Worm (Caenorhabditis elegans) whole organism, late embryonic: ENCODE results near the gene C16C8.26.

Source experiments
- C08G9.2 ChIP-seq: sonication (generic microtip); optimal IDR thresholded peaks from 2 replicates; lab custom pipeline; 2016; ENCODE audit warnings: mild to moderate bottlenecking, missing genetic modification characterization, moderate library complexity, missing compliant biosample characterization
- C38D4.7 ChIP-seq: fragments of 200-800 bp; sonication (Bioruptor generic); optimal IDR thresholded peaks from 2 replicates; lab custom pipeline; 2018; ENCODE audit warnings: mild to moderate bottlenecking, missing genetic modification characterization, moderate library complexity, missing compliant biosample characterization
- K02D7.2 ChIP-seq: sonication (generic microtip); optimal IDR thresholded peaks from 2 replicates; lab custom pipeline; 2017; ENCODE audit warnings: mild to moderate bottlenecking, missing genetic modification characterization, missing compliant biosample characterization
- K09A11.1 ChIP-seq: sonication (generic microtip); optimal IDR thresholded peaks from 2 replicates; lab custom pipeline; 2017; ENCODE audit warnings: antibody characterized with exemption, mild to moderate bottlenecking, missing genetic modification characterization, missing compliant biosample characterization; ENCODE audit not compliant: insufficient read depth
- T23F11.4 ChIP-seq: fragments of 200-800 bp; sonication (Bioruptor generic); optimal IDR thresholded peaks from 2 replicates; lab custom pipeline; 2018; ENCODE audit warnings: mild to moderate bottlenecking, missing genetic modification characterization, missing compliant biosample characterization
- Y22D7AL.16 ChIP-seq: sonication (generic microtip); optimal IDR thresholded peaks from 2 replicates; lab custom pipeline; 2016; ENCODE audit warnings: missing genetic modification characterization, missing compliant biosample characterization
- ceh-14 ChIP-seq: sonication (generic microtip); optimal IDR thresholded peaks from 2 replicates; lab custom pipeline; 2016; ENCODE audit warnings: missing genotype, missing genetic modification characterization, missing compliant biosample characterization
- ceh-18 ChIP-seq: sonication (generic microtip); optimal IDR thresholded peaks from 2 replicates; lab custom pipeline; 2016; ENCODE audit warnings: missing genetic modification characterization, missing compliant biosample characterization
- ceh-2 ChIP-seq: sonication (generic microtip); optimal IDR thresholded peaks from 2 replicates; lab custom pipeline; 2016; ENCODE audit warnings: missing genotype, missing genetic modification characterization, missing compliant biosample characterization
- ceh-22 ChIP-seq: sonication (generic microtip); optimal IDR thresholded peaks from 2 replicates; lab custom pipeline; 2017; ENCODE audit warnings: missing biosample characterization, missing genetic modification characterization
- ceh-24 ChIP-seq: sonication (generic microtip); optimal IDR thresholded peaks from 2 replicates; lab custom pipeline; 2016; ENCODE audit warnings: mild to moderate bottlenecking, missing genetic modification characterization, missing compliant biosample characterization
- ceh-31 ChIP-seq: sonication (generic microtip); optimal IDR thresholded peaks from 2 replicates; lab custom pipeline; 2016; ENCODE audit warnings: missing genetic modification characterization, missing compliant biosample characterization
- ceh-45 ChIP-seq: fragments of 200-800 bp; sonication (Bioruptor generic); IDR thresholded peaks from 2 replicates; pipeline ENCODE4 v1.3.6; 2022; ENCODE audit warnings: missing genetic modification reagents, missing genetic modification characterization, missing compliant biosample characterization
- ceh-48 ChIP-seq: sonication (generic microtip); optimal IDR thresholded peaks from 2 replicates; lab custom pipeline; 2016; ENCODE audit warnings: missing genetic modification characterization, inconsistent platforms, missing compliant biosample characterization
- ceh-6 ChIP-seq: fragments of 200-800 bp; sonication (Bioruptor generic); optimal IDR thresholded peaks from 2 replicates; lab custom pipeline; 2018; ENCODE audit warnings: mild to moderate bottlenecking, missing genetic modification characterization, missing compliant biosample characterization
- ceh-9 ChIP-seq: sonication (generic microtip); optimal IDR thresholded peaks from 2 replicates; lab custom pipeline; 2016; ENCODE audit warnings: mild to moderate bottlenecking, missing genetic modification characterization, inconsistent platforms, missing compliant biosample characterization
- che-1 ChIP-seq: sonication (generic microtip); optimal IDR thresholded peaks from 2 replicates; lab custom pipeline; 2016; ENCODE audit warnings: mild to moderate bottlenecking, missing genetic modification characterization, missing compliant biosample characterization
- elt-2 ChIP-seq: sonication (generic microtip); optimal IDR thresholded peaks from 2 replicates; lab custom pipeline; 2016; ENCODE audit warnings: missing genetic modification reagents, missing genetic modification characterization, missing compliant biosample characterization
- fax-1 ChIP-seq: sonication (generic microtip); optimal IDR thresholded peaks from 2 replicates; lab custom pipeline; 2016; ENCODE audit warnings: missing genotype, missing genetic modification characterization, missing compliant biosample characterization
- fkh-6 ChIP-seq: sonication (generic microtip); optimal IDR thresholded peaks from 2 replicates; lab custom pipeline; 2016; ENCODE audit warnings: missing genetic modification characterization, missing compliant biosample characterization
- hlh-13 ChIP-seq: fragments of 200-800 bp; sonication (Bioruptor generic); optimal IDR thresholded peaks from 2 replicates; lab custom pipeline; 2018; ENCODE audit warnings: mild to moderate bottlenecking, missing genetic modification characterization, missing compliant biosample characterization
- hlh-15 ChIP-seq: sonication (generic microtip); optimal IDR thresholded peaks from 2 replicates; lab custom pipeline; 2016; ENCODE audit warnings: missing genetic modification characterization, missing compliant biosample characterization
- hlh-30 ChIP-seq: sonication (generic microtip); optimal IDR thresholded peaks from 2 replicates; lab custom pipeline; 2017; ENCODE audit warnings: antibody characterized with exemption, missing genetic modification characterization, missing compliant biosample characterization; ENCODE audit not compliant: insufficient read depth
- hlh-6 ChIP-seq: sonication (generic microtip); optimal IDR thresholded peaks from 2 replicates; lab custom pipeline; 2016; ENCODE audit warnings: missing genotype, missing genetic modification characterization, missing compliant biosample characterization
- lin-11 ChIP-seq: fragments of 200-800 bp; sonication (Bioruptor generic); optimal IDR thresholded peaks from 2 replicates; lab custom pipeline; 2018; ENCODE audit warnings: mild to moderate bottlenecking, missing genetic modification characterization, missing compliant biosample characterization
- madf-2 ChIP-seq: sonication (generic microtip); optimal IDR thresholded peaks from 2 replicates; lab custom pipeline; 2017; ENCODE audit warnings: missing genetic modification characterization, missing compliant biosample characterization
- mec-3 ChIP-seq: sonication (generic microtip); optimal IDR thresholded peaks from 2 replicates; lab custom pipeline; 2016; ENCODE audit warnings: borderline replicate concordance, missing genetic modification characterization, missing compliant biosample characterization
- nfya-1 ChIP-seq: sonication (generic microtip); optimal IDR thresholded peaks from 2 replicates; lab custom pipeline; 2017; ENCODE audit warnings: missing genetic modification characterization, mild to moderate bottlenecking, missing compliant biosample characterization, antibody characterized with exemption, moderate library complexity
- nhr-232 ChIP-seq: sonication (generic microtip); optimal IDR thresholded peaks from 2 replicates; lab custom pipeline; 2016; ENCODE audit warnings: missing genetic modification characterization, missing compliant biosample characterization
- odd-2 ChIP-seq: sonication (generic microtip); optimal IDR thresholded peaks from 2 replicates; lab custom pipeline; 2017; ENCODE audit warnings: antibody characterized with exemption, mild to moderate bottlenecking, missing genetic modification characterization, missing compliant biosample characterization
- pat-9 ChIP-seq: fragments of 200-800 bp; sonication (Bioruptor generic); optimal IDR thresholded peaks from 2 replicates; lab custom pipeline; 2018; ENCODE audit warnings: mild to moderate bottlenecking, missing genetic modification characterization, moderate library complexity, missing compliant biosample characterization
- pha-2 ChIP-seq: sonication (generic microtip); optimal IDR thresholded peaks from 2 replicates; lab custom pipeline; 2017; ENCODE audit warnings: mild to moderate bottlenecking, missing genetic modification characterization, missing compliant biosample characterization
- pha-4 ChIP-seq: fragments of 150-350 bp; optimal IDR thresholded peaks from 2 replicates; lab custom pipeline; 2018; ENCODE audit warnings: missing biosample characterization, missing genetic modification reagents, missing genetic modification characterization
- pqm-1 ChIP-seq: sonication (generic microtip); optimal IDR thresholded peaks from 2 replicates; lab custom pipeline; 2016; ENCODE audit warnings: missing genetic modification characterization, missing compliant biosample characterization
- pros-1 ChIP-seq: fragments of 150-350 bp; optimal IDR thresholded peaks from 2 replicates; lab custom pipeline; 2014; ENCODE audit warnings: missing biosample characterization, missing genetic modification reagents, missing genetic modification characterization
- ref-2 ChIP-seq: sonication (generic microtip); optimal IDR thresholded peaks from 2 replicates; lab custom pipeline; 2016; ENCODE audit warnings: missing genetic modification characterization, missing compliant biosample characterization
- sdc-2 ChIP-seq: sonication (generic microtip); optimal IDR thresholded peaks from 2 replicates; lab custom pipeline; 2016; ENCODE audit warnings: missing genotype, missing genetic modification characterization, missing compliant biosample characterization
- sox-2 ChIP-seq: fragments of 200-800 bp; sonication (Bioruptor generic); IDR thresholded peaks from 2 replicates; pipeline ENCODE4 v1.3.6; 2022; ENCODE audit warnings: missing genetic modification reagents, missing genetic modification characterization, missing compliant biosample characterization
- sox-4 ChIP-seq: sonication (generic microtip); optimal IDR thresholded peaks from 2 replicates; lab custom pipeline; 2017; ENCODE audit warnings: mild to moderate bottlenecking, missing genetic modification characterization, inconsistent platforms, missing compliant biosample characterization
- tbx-2 ChIP-seq: sonication (generic microtip); optimal IDR thresholded peaks from 2 replicates; lab custom pipeline; 2016; ENCODE audit warnings: missing genetic modification characterization, missing compliant biosample characterization
- unc-3 ChIP-seq, 2 experiments: fragments of 200-800 bp in 1 of 2; sonication (Bioruptor generic) in 1 of 2; sonication (generic microtip) in 1 of 2; conservative IDR thresholded peaks in 1 of 2; optimal IDR thresholded peaks in 1 of 2; 2 replicates each; pipeline versions ENCODE4 v1.3.6 to Lab custom; 2016 to 2022; ENCODE audit warnings: missing compliant biosample characterization in 2 of 2, missing genetic modification characterization in 2 of 2, missing genetic modification reagents in 1 of 2
- unc-42 ChIP-seq: sonication (generic microtip); optimal IDR thresholded peaks from 2 replicates; lab custom pipeline; 2016; ENCODE audit warnings: missing genotype, missing genetic modification characterization, missing compliant biosample characterization

C16C8.26 gene

DNA sequence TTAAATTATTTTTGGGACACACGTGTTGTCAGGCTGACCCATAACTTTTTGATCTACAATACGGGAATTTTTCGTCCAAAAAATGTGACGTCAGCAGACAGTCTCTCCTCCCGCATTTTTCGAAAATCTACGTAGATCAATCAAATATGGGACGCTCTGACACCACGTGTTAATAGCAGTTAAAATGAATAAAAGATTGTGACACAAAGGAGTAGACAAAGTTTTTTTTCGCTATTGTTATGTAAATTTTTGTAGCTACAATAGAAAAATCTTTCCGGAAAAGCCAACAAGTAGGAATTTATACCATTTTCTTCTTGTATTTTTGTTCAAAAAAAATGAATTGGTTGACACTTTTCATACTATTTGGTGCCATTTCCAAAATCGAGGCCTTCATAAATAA, 16.7 kb downstream of the C16C8.26 start, which contains the start of gene C16C8.27:
Gene C16C8.27 (plus strand): TSS at position 301 of the 400 bp plus-strand sequence.
- TF ChIP-seq pha-4 (tag; lab: Kevin White, UChicago) (no peak), ceh-2 (tag; lab: Kevin White, UChicago) (no peak), K09A11.1 (tag; lab: Kevin White, UChicago) (no peak), T23F11.4 (no peak), pros-1 (no peak), hlh-13 (GFP tag; lab: Kevin White, UChicago) (no peak), ceh-22 (tag; lab: Kevin White, UChicago) (no peak), mec-3 (tag; lab: Kevin White, UChicago) (no peak), sox-2 (no peak), madf-2 (no peak), odd-2 (tag; lab: Kevin White, UChicago) (no peak), unc-3 (GFP tag; conservative IDR thresholded peaks at IDR 0.05; lab: Robert Waterston, UW) (no peak), unc-3 (tag; optimal IDR thresholded peaks at IDR 0.05; lab: Kevin White, UChicago) (no peak), C08G9.2 (tag; lab: Kevin White, UChicago) (no peak), fkh-6 (tag; lab: Kevin White, UChicago) (no peak)

DNA sequence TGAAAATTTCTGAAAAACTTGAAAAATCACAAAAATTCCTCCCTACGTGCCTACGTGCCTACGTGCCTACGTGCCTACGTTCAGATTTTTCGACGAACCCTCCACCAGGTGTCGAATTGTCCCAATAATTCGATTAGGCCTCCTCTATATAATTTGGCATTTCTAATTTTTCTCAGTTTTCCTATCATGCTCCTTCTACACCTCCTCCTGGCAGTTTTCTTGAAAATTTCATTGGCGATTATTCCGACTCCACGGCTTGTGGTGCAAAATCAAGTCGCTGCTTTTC, 17.5 kb downstream of the C16C8.26 start, which contains the start of gene C16C8.17:
Gene C16C8.17 (plus strand): TSS at position 187 of the 286 bp plus-strand sequence.
- TF ChIP-seq ceh-24 (tag; lab: Kevin White, UChicago) (no peak), ceh-31 (tag; lab: Kevin White, UChicago) (no peak), C08G9.2 (tag; lab: Kevin White, UChicago) (no peak), Y22D7AL.16 (tag; lab: Kevin White, UChicago) (no peak), tbx-2 (tag; lab: Kevin White, UChicago) (no peak), K02D7.2 (tag; lab: Kevin White, UChicago) (no peak), unc-42 (tag; lab: Kevin White, UChicago) (no peak), nfya-1 (no peak), ceh-14 (no peak), sox-4 (tag; lab: Kevin White, UChicago) (no peak), pha-2 (tag; lab: Kevin White, UChicago) (no peak), ref-2 (tag; lab: Kevin White, UChicago) (no peak), pqm-1 (tag; lab: Kevin White, UChicago) (no peak)

DNA sequence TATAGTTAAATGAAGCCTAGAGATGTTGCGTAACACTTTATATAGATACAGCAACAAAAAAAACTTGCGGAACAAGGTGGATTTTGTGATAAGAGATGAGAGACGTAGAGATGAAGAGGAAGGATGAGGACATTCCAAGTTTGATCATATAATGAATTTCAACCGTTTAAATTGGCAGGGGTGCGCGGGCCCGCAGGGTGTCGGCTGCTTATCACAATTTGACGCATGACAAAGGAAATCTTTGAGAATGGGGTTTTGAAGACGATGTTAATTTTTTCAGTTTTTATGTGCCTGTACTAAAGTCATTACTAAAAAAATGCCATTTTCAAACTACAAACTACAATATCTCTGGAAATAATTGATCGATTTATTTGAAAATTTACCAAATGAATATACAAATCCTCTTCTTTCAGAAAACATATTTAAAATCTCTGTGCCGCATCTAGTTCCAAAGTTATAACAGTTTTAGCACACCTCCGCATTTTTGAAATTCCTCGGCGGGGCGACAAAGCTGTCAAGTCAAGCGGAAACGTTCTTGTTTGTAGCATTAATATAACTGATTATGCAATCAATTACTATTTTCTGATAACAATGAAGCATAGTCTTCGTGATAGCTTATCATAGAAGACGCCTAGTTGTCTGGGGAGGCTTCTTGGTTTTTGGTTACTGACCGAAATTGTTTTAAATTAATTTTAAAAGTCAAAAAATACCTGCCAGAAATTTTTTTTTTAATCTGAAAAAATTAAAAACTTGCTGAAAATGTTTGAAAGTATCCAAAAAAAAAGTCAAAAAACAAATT, 18.1 kb downstream of the C16C8.26 start:
- TF ChIP-seq ceh-48 (tag; lab: Kevin White, UChicago) (no peak), elt-2 (tag; lab: Kevin White, UChicago) (peak; percentile 39)

DNA sequence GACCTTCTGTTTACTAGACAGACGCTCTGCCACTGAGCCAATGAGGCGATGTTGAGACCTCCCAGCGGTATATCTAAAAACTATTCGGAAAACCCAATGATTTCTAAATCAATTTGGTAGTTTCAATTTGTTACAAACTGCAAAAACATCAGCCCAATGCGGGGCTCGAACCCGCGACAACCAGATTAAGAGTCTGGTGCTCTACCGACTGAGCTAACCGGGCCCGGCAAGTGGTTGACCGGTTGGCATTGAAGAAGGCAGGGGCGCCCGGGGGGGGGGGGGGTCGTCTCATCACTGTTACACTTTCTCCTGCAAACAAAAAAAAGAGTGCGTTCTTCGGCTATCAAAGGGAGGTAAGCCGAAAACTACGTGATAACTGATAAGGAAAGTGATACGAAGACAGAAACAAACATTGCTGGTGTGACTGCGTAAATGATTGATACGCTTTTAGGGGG, 18.8 kb downstream of the C16C8.26 start:
- peak; percentile 56; the same call in 1 of the 2 replicates for TF ChIP-seq unc-3 (GFP tag; conservative IDR thresholded peaks at IDR 0.05; lab: Robert Waterston, UW)
- TF ChIP-seq unc-3 (tag; optimal IDR thresholded peaks at IDR 0.05; lab: Kevin White, UChicago), result no peak
- peak; percentile 15 for TF ChIP-seq lin-11 (tag; lab: Kevin White, UChicago)
- peak; percentile 48 for TF ChIP-seq hlh-13 (GFP tag; lab: Kevin White, UChicago)
- TF ChIP-seq ceh-9 (tag; lab: Kevin White, UChicago), result peak; percentile 7
- 0 out of 2 replicates have a peak, but pooled peaks have one; percentile 51 for TF ChIP-seq ceh-45 (GFP tag; lab: Robert Waterston, UW)
- TF ChIP-seq C08G9.2 (tag; lab: Kevin White, UChicago), result peak; percentile 12
- peak; percentile 64 for TF ChIP-seq ceh-6 (GFP tag; lab: Kevin White, UChicago)
- peak; percentile 56 for TF ChIP-seq pha-2 (tag; lab: Kevin White, UChicago)
- peak; percentile 63 for TF ChIP-seq hlh-6
- peak; percentile 97 for TF ChIP-seq elt-2 (tag; lab: Kevin White, UChicago)
- no peak for TF ChIP-seq ceh-48 (tag; lab: Kevin White, UChicago)
- TF ChIP-seq nhr-232 (tag; lab: Kevin White, UChicago), result no peak
- TF ChIP-seq Y22D7AL.16 (tag; lab: Kevin White, UChicago), result peak; percentile 42
- TF ChIP-seq hlh-15 (tag; lab: Kevin White, UChicago), result peak; percentile 20
- peak; percentile 24 for TF ChIP-seq fax-1 (tag; lab: Kevin White, UChicago)
- TF ChIP-seq hlh-30 (tag; lab: Kevin White, UChicago), result no peak
- TF ChIP-seq ceh-14, result peak; percentile 47
- peak; percentile 44 for TF ChIP-seq sdc-2 (tag; lab: Kevin White, UChicago)
- TF ChIP-seq fkh-6 (tag; lab: Kevin White, UChicago), result no peak
- no peak for TF ChIP-seq odd-2 (tag; lab: Kevin White, UChicago)
- peak; percentile 63 for TF ChIP-seq che-1 (tag; lab: Kevin White, UChicago)
- TF ChIP-seq ceh-18, result no peak
- TF ChIP-seq C38D4.7 (GFP tag; lab: Kevin White, UChicago), result peak; percentile 57
- peak; percentile 29 for TF ChIP-seq pat-9 (tag; lab: Kevin White, UChicago)
- TF ChIP-seq sox-4 (tag; lab: Kevin White, UChicago), result peak; percentile 62
- peak; percentile 26 for TF ChIP-seq T23F11.4
